Fruit fly (Drosophila melanogaster) whole organism, embryonic: Measurements from ENCODE around the gene CkIIalpha-i3.
A peak's percentile ranks its signal among the peaks of the same experiment; 100 is the strongest.

Experiments
- Aef1 ChIP-seq: fragments of 200-800 bp; sonication (Bioruptor generic); IDR thresholded peaks from 3 replicates; pipeline ENCODE4 v1.3.6; 2022; ENCODE audit warnings: missing biosample characterization, missing genetic modification characterization
- Antp ChIP-seq: fragments of 200-800 bp; sonication (Bioruptor generic); optimal IDR thresholded peaks from 3 replicates; lab custom pipeline; 2016; ENCODE audit warnings: missing biosample characterization, missing genetic modification characterization
- CG10543 ChIP-seq: fragments of 200-800 bp; sonication (Bioruptor generic); optimal IDR thresholded peaks from 3 replicates; lab custom pipeline; 2017; ENCODE audit warnings: missing biosample characterization, mild to moderate bottlenecking, missing genetic modification characterization, moderate library complexity
- CG11456 ChIP-seq: fragments of 200-800 bp; sonication (Bioruptor generic); IDR thresholded peaks from 3 replicates; pipeline ENCODE4 v1.3.6; 2022; ENCODE audit warnings: missing biosample characterization, missing genetic modification characterization
- CG12071 ChIP-seq: fragments of 200-800 bp; sonication (Bioruptor generic); optimal IDR thresholded peaks from 3 replicates; lab custom pipeline; 2018; ENCODE audit warnings: missing biosample characterization, mild to moderate bottlenecking, missing genetic modification characterization
- CG13287 ChIP-seq: fragments of 200-800 bp; sonication (Bioruptor generic); IDR thresholded peaks from 2 replicates; pipeline ENCODE4 v1.3.6; 2022; ENCODE audit warnings: missing biosample characterization, missing genetic modification characterization; ENCODE audit not compliant: partially characterized antibody
- CG14050 ChIP-seq: fragments of 200-800 bp; sonication (Bioruptor generic); IDR thresholded peaks from 3 replicates; pipeline ENCODE4 v1.3.6; 2022; ENCODE audit warnings: missing biosample characterization, missing genetic modification characterization
- CG1529 ChIP-seq: fragments of 200-800 bp; sonication (Bioruptor generic); optimal IDR thresholded peaks from 3 replicates; lab custom pipeline; 2018; ENCODE audit warnings: missing biosample characterization, missing genetic modification characterization
- CG15601 ChIP-seq: fragments of 200-800 bp; sonication (Bioruptor generic); optimal IDR thresholded peaks from 3 replicates; lab custom pipeline; 2019; ENCODE audit warnings: missing biosample characterization, mild to moderate bottlenecking, missing genetic modification characterization, moderate library complexity
- CG1603 ChIP-seq: fragments of 200-800 bp; sonication (Bioruptor generic); optimal IDR thresholded peaks from 2 replicates; lab custom pipeline; 2019; ENCODE audit warnings: missing biosample characterization, mild to moderate bottlenecking, missing genetic modification characterization, moderate library complexity
- CG17385 ChIP-seq: fragments of 200-800 bp; sonication (Bioruptor generic); optimal IDR thresholded peaks from 3 replicates; lab custom pipeline; 2018; ENCODE audit warnings: missing biosample characterization, mild to moderate bottlenecking, missing genetic modification characterization
- CG1792 ChIP-seq: fragments of 200-800 bp; sonication (Bioruptor generic); optimal IDR thresholded peaks from 2 replicates; lab custom pipeline; 2016; ENCODE audit warnings: missing biosample characterization, missing genetic modification characterization
- CG2120 ChIP-seq: fragments of 200-800 bp; sonication (Bioruptor generic); optimal IDR thresholded peaks from 3 replicates; lab custom pipeline; 2016; ENCODE audit warnings: missing biosample characterization, missing genetic modification characterization
- CG34224 ChIP-seq: fragments of 200-800 bp; sonication (Bioruptor generic); IDR thresholded peaks from 3 replicates; pipeline ENCODE4 v1.3.6; 2022; ENCODE audit warnings: missing biosample characterization, missing genetic modification characterization; ENCODE audit not compliant: partially characterized antibody
- CG6791 ChIP-seq: fragments of 200-800 bp; sonication (Bioruptor generic); IDR thresholded peaks from 3 replicates; pipeline ENCODE4 v1.3.6; 2022; ENCODE audit warnings: missing biosample characterization, missing genetic modification characterization; ENCODE audit not compliant: partially characterized antibody
- CG7357 ChIP-seq: fragments of 200-800 bp; sonication (Bioruptor generic); IDR thresholded peaks from 3 replicates; pipeline ENCODE4 v1.3.6; 2022; ENCODE audit warnings: missing biosample characterization, missing genetic modification characterization
- CG8290 ChIP-seq, 3 experiments: fragments of 200-800 bp; sonication (Bioruptor generic); optimal IDR thresholded peaks; 2 replicates each; lab custom pipeline; 2016 to 2019; ENCODE audit warnings: missing biosample characterization in 3 of 3, missing genetic modification characterization in 3 of 3, mild to moderate bottlenecking in 2 of 3, moderate library complexity in 1 of 3
- CG8765 ChIP-seq: fragments of 200-800 bp; sonication (Bioruptor generic); IDR thresholded peaks from 2 replicates; pipeline ENCODE4 v1.3.6; 2022; ENCODE audit warnings: missing biosample characterization, missing genetic modification characterization
- CG9609 ChIP-seq: fragments of 200-800 bp; sonication (Bioruptor generic); optimal IDR thresholded peaks from 3 replicates; lab custom pipeline; 2016; ENCODE audit warnings: missing biosample characterization, missing genetic modification characterization
- E2f2 ChIP-seq: fragments of 200-800 bp; sonication (Bioruptor generic); IDR thresholded peaks from 2 replicates; pipeline ENCODE4 v1.3.6; 2022; ENCODE audit warnings: missing biosample characterization, missing genetic modification characterization
- Max ChIP-seq: fragments of 200-800 bp; sonication (Bioruptor generic); optimal IDR thresholded peaks from 2 replicates; lab custom pipeline; 2016; ENCODE audit warnings: missing biosample characterization, mild to moderate bottlenecking, missing genetic modification characterization
- Neu2 ChIP-seq: fragments of 200-800 bp; sonication (Bioruptor generic); optimal IDR thresholded peaks from 3 replicates; lab custom pipeline; 2016; ENCODE audit warnings: missing biosample characterization, missing genetic modification characterization, borderline replicate concordance
- Nf-YC ChIP-seq: fragments of 200-800 bp; optimal IDR thresholded peaks from 3 replicates; lab custom pipeline; 2019; ENCODE audit warnings: missing biosample characterization, mild to moderate bottlenecking, missing genetic modification characterization, moderate library complexity
- Side ChIP-seq: fragments of 200-800 bp; sonication (Bioruptor generic); optimal IDR thresholded peaks from 2 replicates; lab custom pipeline; 2016; ENCODE audit warnings: missing biosample characterization, missing genetic modification characterization
- Stat92E ChIP-seq, 3 experiments: fragments of >200 bp in 2 of 3; fragments of 200-800 bp in 1 of 3; sonication (Bioruptor generic) in 1 of 3; optimal IDR thresholded peaks; 2 replicates each; lab custom pipeline; 2017 to 2019; ENCODE audit warnings: missing biosample characterization in 3 of 3, missing genetic modification characterization in 3 of 3, mild to moderate bottlenecking in 1 of 3, moderate library complexity in 1 of 3
- cg ChIP-seq: fragments of 200-800 bp; sonication (Bioruptor generic); optimal IDR thresholded peaks from 3 replicates; lab custom pipeline; 2019; ENCODE audit warnings: missing biosample characterization, mild to moderate bottlenecking, missing genetic modification characterization, moderate library complexity
- chinmo ChIP-seq: fragments of 200-800 bp; sonication (Bioruptor generic); IDR thresholded peaks from 4 replicates; pipeline ENCODE4 v1.3.6; 2022; ENCODE audit warnings: missing biosample characterization, missing genetic modification characterization; ENCODE audit not compliant: partially characterized antibody
- chm ChIP-seq: fragments of 200-800 bp; sonication (Bioruptor generic); IDR thresholded peaks from 2 replicates; pipeline ENCODE4 v1.3.6; 2022; ENCODE audit warnings: missing biosample characterization, missing genetic modification characterization
- crol ChIP-seq: fragments of 200-800 bp; sonication (Bioruptor generic); IDR thresholded peaks from 2 replicates; pipeline ENCODE4 v1.3.6; 2022; ENCODE audit warnings: missing biosample characterization, missing genetic modification characterization
- cwo ChIP-seq: fragments of 200-800 bp; sonication (Bioruptor generic); optimal IDR thresholded peaks from 3 replicates; lab custom pipeline; 2017; ENCODE audit warnings: missing biosample characterization, missing genetic modification characterization, mild to moderate bottlenecking, moderate library complexity, missing genetic modification reagents
- disco-r ChIP-seq: fragments of 200-800 bp; sonication (Bioruptor generic); optimal IDR thresholded peaks from 2 replicates; lab custom pipeline; 2016; ENCODE audit warnings: missing biosample characterization, missing genetic modification characterization
- eyg ChIP-seq: fragments of 200-800 bp; sonication (Bioruptor generic); optimal IDR thresholded peaks from 3 replicates; lab custom pipeline; 2016; ENCODE audit warnings: missing biosample characterization, missing genetic modification characterization
- gcm ChIP-seq: fragments of 200-800 bp; sonication (Bioruptor generic); optimal IDR thresholded peaks from 2 replicates; lab custom pipeline; 2019; ENCODE audit warnings: missing biosample characterization, mild to moderate bottlenecking, missing genetic modification characterization, moderate library complexity
- gem ChIP-seq: fragments of 200-800 bp; sonication (Bioruptor generic); optimal IDR thresholded peaks from 2 replicates; lab custom pipeline; 2019; ENCODE audit warnings: missing biosample characterization, mild to moderate bottlenecking, missing genetic modification characterization, moderate library complexity
- hkb ChIP-seq, 2 experiments: fragments of 200-800 bp in 1 of 2; fragments of >200 bp in 1 of 2; sonication (Bioruptor generic) in 1 of 2; IDR thresholded peaks in 1 of 2; optimal IDR thresholded peaks in 1 of 2; 2 replicates each; pipeline versions ENCODE4 v1.3.6 to Lab custom; 2017 to 2022; ENCODE audit warnings: missing biosample characterization in 1 of 2, missing genetic modification characterization in 1 of 2
- jumu ChIP-seq: fragments of 200-800 bp; sonication (Bioruptor generic); optimal IDR thresholded peaks from 3 replicates; lab custom pipeline; 2016; ENCODE audit warnings: missing biosample characterization, missing genetic modification characterization
- ken ChIP-seq: fragments of 200-800 bp; sonication (Bioruptor generic); IDR thresholded peaks from 3 replicates; pipeline ENCODE4 v1.3.6; 2022; ENCODE audit warnings: missing biosample characterization, missing genetic modification characterization
- kni ChIP-seq: fragments of 200-800 bp; sonication (Bioruptor generic); optimal IDR thresholded peaks from 3 replicates; lab custom pipeline; 2017; ENCODE audit warnings: mild to moderate bottlenecking, missing biosample characterization, missing genetic modification reagents, missing genetic modification characterization
- lov ChIP-seq, 2 experiments: fragments of 200-800 bp in 1 of 2; fragments of >200 bp in 1 of 2; sonication (Bioruptor generic) in 1 of 2; IDR thresholded peaks in 1 of 2; optimal IDR thresholded peaks in 1 of 2; 2 replicates in 1 of 2; 3 replicates in 1 of 2; pipeline versions ENCODE4 v1.3.6 to Lab custom; 2017 to 2022; ENCODE audit warnings: missing biosample characterization in 1 of 2, missing genetic modification characterization in 1 of 2
- nmo ChIP-seq: fragments of 200-800 bp; sonication (Bioruptor generic); optimal IDR thresholded peaks from 2 replicates; lab custom pipeline; 2018; ENCODE audit warnings: missing biosample characterization, mild to moderate bottlenecking, missing genetic modification characterization, moderate library complexity
- pfk ChIP-seq: fragments of 200-800 bp; sonication (Bioruptor generic); optimal IDR thresholded peaks from 2 replicates; lab custom pipeline; 2018; ENCODE audit warnings: missing biosample characterization, mild to moderate bottlenecking, missing genetic modification characterization, moderate library complexity
- pros ChIP-seq: fragments of 200-800 bp; sonication (Bioruptor generic); optimal IDR thresholded peaks from 3 replicates; lab custom pipeline; 2019; ENCODE audit warnings: missing biosample characterization, mild to moderate bottlenecking, missing genetic modification characterization, moderate library complexity
- pum ChIP-seq: fragments of 200-800 bp; sonication (Bioruptor generic); optimal IDR thresholded peaks from 2 replicates; lab custom pipeline; 2016; ENCODE audit warnings: missing biosample characterization, missing genetic modification characterization
- rib ChIP-seq: fragments of 200-800 bp; sonication (Bioruptor generic); IDR thresholded peaks from 2 replicates; pipeline ENCODE4 v1.3.6; 2022; ENCODE audit warnings: missing biosample characterization, missing genetic modification characterization
- slp2 ChIP-seq: fragments of 200-800 bp; sonication (Bioruptor generic); optimal IDR thresholded peaks from 2 replicates; lab custom pipeline; 2016; ENCODE audit warnings: missing biosample characterization, missing genetic modification characterization
- stwl ChIP-seq: fragments of 200-800 bp; sonication (Bioruptor generic); optimal IDR thresholded peaks from 3 replicates; lab custom pipeline; 2018; ENCODE audit warnings: missing biosample characterization, mild to moderate bottlenecking, missing genetic modification characterization, moderate library complexity
- unc-4 ChIP-seq: fragments of 200-800 bp; sonication (Bioruptor generic); IDR thresholded peaks from 2 replicates; pipeline ENCODE4 v1.3.6; 2022; ENCODE audit warnings: missing biosample characterization, missing genetic modification characterization; ENCODE audit not compliant: partially characterized antibody

CkIIalpha-i3 gene

DNA sequence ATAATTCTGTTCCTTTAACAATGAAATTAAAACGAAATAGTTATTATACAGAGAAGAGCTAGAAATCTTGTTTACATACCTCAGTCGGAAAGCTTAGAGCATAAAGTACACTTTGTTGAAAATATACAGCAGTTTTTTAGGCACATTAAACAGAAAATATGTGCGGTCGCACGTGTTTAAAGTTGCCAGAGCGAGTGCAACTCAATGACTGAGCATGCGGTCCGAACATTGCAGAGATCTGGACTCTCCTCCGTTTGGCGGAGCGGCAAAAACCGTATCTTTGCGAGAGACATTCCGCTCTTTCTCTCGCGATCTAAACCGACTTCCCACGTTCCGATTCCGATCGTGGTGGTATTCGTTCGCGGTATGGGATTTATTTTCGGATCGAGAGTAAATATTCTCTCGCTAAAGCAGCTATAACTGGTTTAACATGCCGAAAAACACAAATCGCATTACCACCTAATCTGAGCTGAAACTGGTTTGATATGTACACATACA is 2.4 kb downstream of the CkIIalpha-i3 start, which contains the start of gene CG13895 (continued):
- TF ChIP-seq pum = no peak
- TF ChIP-seq CG13287 = peak; percentile 46; the same call in 1 of the 2 replicates
- no peak for TF ChIP-seq hkb (optimal IDR thresholded peaks at IDR 0.05; lab: Kevin White, UChicago)
- peak; percentile 46; the same call in 1 of the 2 replicates for TF ChIP-seq hkb (GFP tag; IDR thresholded peaks at IDR 0.05; lab: Robert Waterston, UW)
- no peak for TF ChIP-seq ken (GFP tag; lab: Robert Waterston, UW)
- TF ChIP-seq disco-r (GFP tag; lab: Kevin White, UChicago) = no peak
- peak; percentile 71 for TF ChIP-seq gem (tag; lab: Kevin White, UChicago)
- TF ChIP-seq crol (GFP tag; lab: Robert Waterston, UW) = 0 out of 2 replicates have a peak, but pooled peaks have one; percentile 15
- TF ChIP-seq CG2120 (GFP tag; lab: Kevin White, UChicago) = no peak
- no peak for TF ChIP-seq lov (optimal IDR thresholded peaks at IDR 0.05; lab: Kevin White, UChicago)
- no peak for TF ChIP-seq lov (GFP tag; IDR thresholded peaks at IDR 0.05; lab: Robert Waterston, UW)
- TF ChIP-seq CG9609 (GFP tag; lab: Kevin White, UChicago) = no peak
- TF ChIP-seq pfk (GFP tag; lab: Kevin White, UChicago) = peak; percentile 83
- TF ChIP-seq CG15601 (tag; lab: Kevin White, UChicago) = no peak
- no peak for TF ChIP-seq CG14050 (GFP tag; lab: Robert Waterston, UW)
- TF ChIP-seq jumu (GFP tag; lab: Kevin White, UChicago) = no peak
- TF ChIP-seq cg (GFP tag; lab: Kevin White, UChicago) = peak; percentile 4
- peak; percentile 95 for TF ChIP-seq cwo (GFP tag; lab: Kevin White, UChicago)
- peak; percentile 86 for TF ChIP-seq kni (GFP tag; lab: Kevin White, UChicago)
- TF ChIP-seq CG6791 = peak; percentile 72; the same call in 1 of the 3 replicates
- TF ChIP-seq chinmo (GFP tag; lab: Robert Waterston, UW) = peak; percentile 95; the same call in 3 of the 4 replicates
- peak; percentile 33 for TF ChIP-seq CG17385
- peak; percentile 26 for TF ChIP-seq CG10543 (GFP tag; lab: Kevin White, UChicago)
- peak; percentile 21; the same call in 1 of the 2 replicates for TF ChIP-seq E2f2 (GFP tag; lab: Robert Waterston, UW)
- TF ChIP-seq rib (GFP tag; lab: Robert Waterston, UW) = peak; percentile 14; the same call in 1 of the 2 replicates
- TF ChIP-seq CG1603 = no peak
- TF ChIP-seq eyg = no peak
- TF ChIP-seq nmo (GFP tag; lab: Kevin White, UChicago) = no peak
- peak; percentile 26 for TF ChIP-seq stwl (tag; lab: Kevin White, UChicago)
- TF ChIP-seq Side (GFP tag; lab: Kevin White, UChicago) = peak; percentile 12
- peak; percentile 27 for TF ChIP-seq Max (GFP tag; lab: Kevin White, UChicago)
- TF ChIP-seq pros = peak; percentile 55
- no peak for TF ChIP-seq CG7357 (GFP tag; lab: Robert Waterston, UW)
- peak; percentile 7 for TF ChIP-seq slp2 (GFP tag; lab: Kevin White, UChicago)
- no peak for TF ChIP-seq Neu2
- no peak for TF ChIP-seq CG1792
- TF ChIP-seq CG8290 (GFP tag; optimal IDR thresholded peaks at IDR 0.05; lab: Kevin White, UChicago) = peak; percentile 94
- peak; percentile 66 to 93 for TF ChIP-seq CG8290 (tag; optimal IDR thresholded peaks at IDR 0.05; lab: Kevin White, UChicago)
- no peak for TF ChIP-seq Antp (GFP tag; lab: Kevin White, UChicago)
- TF ChIP-seq unc-4 (GFP tag; lab: Robert Waterston, UW) = peak; percentile 40; the same call in 1 of the 2 replicates
- no peak for TF ChIP-seq Aef1 (GFP tag; lab: Robert Waterston, UW)
- TF ChIP-seq CG12071 = peak; percentile 1
- TF ChIP-seq CG11456 (GFP tag; lab: Robert Waterston, UW) = no peak
- no peak for TF ChIP-seq CG8765 (GFP tag; lab: Robert Waterston, UW)
- peak; percentile 13 for TF ChIP-seq Nf-YC (tag; lab: Kevin White, UChicago)
- peak in 1 of 3 experiments; percentile 82 for TF ChIP-seq Stat92E (GFP tag; optimal IDR thresholded peaks at IDR 0.05; lab: Kevin White, UChicago)
- TF ChIP-seq chm (GFP tag; lab: Robert Waterston, UW) = 0 out of 2 replicates have a peak, but pooled peaks have one; percentile 6
- peak; percentile 50; the same call in 2 of the 3 replicates for TF ChIP-seq CG34224 (GFP tag; lab: Robert Waterston, UW)
- no peak for TF ChIP-seq CG1529 (GFP tag; lab: Kevin White, UChicago)
- peak; percentile 0 for TF ChIP-seq gcm (GFP tag; lab: Kevin White, UChicago)
